Worm (Caenorhabditis elegans) whole organism, L4 larva: ENCODE measurements around the gene K07H8.5.

Source experiments
- D1046.2 ChIP-seq: fragments of 200-800 bp; sonication (Bioruptor generic); IDR thresholded peaks from 2 replicates; pipeline ENCODE4 v1.3.6; 2022; ENCODE audit warnings: missing genetic modification characterization, missing compliant biosample characterization
- F10B5.3 ChIP-seq: sonication (generic microtip); optimal IDR thresholded peaks from 2 replicates; lab custom pipeline; 2016; ENCODE audit warnings: mild to moderate bottlenecking, missing genetic modification characterization, missing compliant biosample characterization
- F37D6.2 ChIP-seq: sonication (generic microtip); optimal IDR thresholded peaks from 2 replicates; lab custom pipeline; 2016; ENCODE audit warnings: mild to moderate bottlenecking, missing genetic modification characterization, missing compliant biosample characterization
- R02D3.7 ChIP-seq: fragments of 150-350 bp; sonication (generic microtip); optimal IDR thresholded peaks from 3 replicates; lab custom pipeline; 2014; ENCODE audit warnings: missing biosample characterization, missing genetic modification characterization
- T20F7.1 ChIP-seq: fragments of 200-800 bp; sonication (Bioruptor generic); optimal IDR thresholded peaks from 2 replicates; lab custom pipeline; 2018; ENCODE audit warnings: mild to moderate bottlenecking, missing genetic modification characterization, missing compliant biosample characterization
- Y48G9A.11 ChIP-seq: fragments of 200-800 bp; sonication (Bioruptor generic); IDR thresholded peaks from 2 replicates; pipeline ENCODE4 v1.3.6; 2022; ENCODE audit warnings: missing genetic modification reagents, missing genetic modification characterization, missing compliant biosample characterization
- Y5F2A.4 ChIP-seq: fragments of 200-800 bp; sonication (Bioruptor generic); optimal IDR thresholded peaks from 2 replicates; lab custom pipeline; 2018; ENCODE audit warnings: mild to moderate bottlenecking, missing genetic modification characterization, missing compliant biosample characterization
- aly-2 ChIP-seq: sonication (generic microtip); optimal IDR thresholded peaks from 2 replicates; lab custom pipeline; 2018; ENCODE audit warnings: missing biosample characterization, missing genetic modification characterization
- arid-1 ChIP-seq: fragments of 200-800 bp; sonication (Bioruptor generic); conservative IDR thresholded peaks from 2 replicates; pipeline ENCODE4 v1.3.6; 2022; ENCODE audit warnings: missing genetic modification reagents, missing genetic modification characterization, missing compliant biosample characterization
- ceh-20 ChIP-seq: fragments of 200-800 bp; sonication (Bioruptor generic); IDR thresholded peaks from 2 replicates; pipeline ENCODE4 v1.3.6; 2022; ENCODE audit warnings: missing genetic modification reagents, missing genetic modification characterization, missing compliant biosample characterization
- ceh-28 ChIP-seq: fragments of 150-350 bp; optimal IDR thresholded peaks from 2 replicates; lab custom pipeline; 2014; ENCODE audit warnings: missing biosample characterization, missing genetic modification reagents, missing genetic modification characterization
- ceh-32 ChIP-seq: sonication (generic microtip); optimal IDR thresholded peaks from 2 replicates; lab custom pipeline; 2016; ENCODE audit warnings: mild to moderate bottlenecking, missing genetic modification characterization, missing compliant biosample characterization; ENCODE audit not compliant: poor library complexity
- ceh-44 ChIP-seq: fragments of 200-800 bp; sonication (Bioruptor generic); IDR thresholded peaks from 2 replicates; pipeline ENCODE4 v1.3.6; 2022; ENCODE audit warnings: missing genetic modification reagents, missing genetic modification characterization, missing compliant biosample characterization
- ces-1 ChIP-seq: fragments of 150-350 bp; sonication (generic microtip); optimal IDR thresholded peaks from 4 replicates; lab custom pipeline; 2014; ENCODE audit warnings: missing biosample characterization, missing genetic modification reagents, missing genetic modification characterization
- cey-2 ChIP-seq: sonication (generic microtip); optimal IDR thresholded peaks from 3 replicates; lab custom pipeline; 2017; ENCODE audit warnings: missing genetic modification characterization, mild to moderate bottlenecking, missing compliant biosample characterization, antibody characterized with exemption, borderline replicate concordance; ENCODE audit not compliant: insufficient read depth
- daf-12 ChIP-seq: fragments of 150-350 bp; optimal IDR thresholded peaks from 2 replicates; lab custom pipeline; 2014; ENCODE audit warnings: missing biosample characterization, missing genetic modification reagents, missing genetic modification characterization
- daf-19 ChIP-seq: fragments of 200-800 bp; sonication (Bioruptor generic); conservative IDR thresholded peaks from 2 replicates; pipeline ENCODE4 v1.3.6; 2022; ENCODE audit warnings: missing genetic modification characterization, missing compliant biosample characterization
- dmd-8 ChIP-seq: fragments of 200-800 bp; sonication (Bioruptor generic); IDR thresholded peaks from 2 replicates; pipeline ENCODE4 v1.3.6; 2022; ENCODE audit warnings: missing genetic modification characterization, missing compliant biosample characterization
- duxl-1 ChIP-seq: sonication (generic microtip); optimal IDR thresholded peaks from 2 replicates; lab custom pipeline; 2016; ENCODE audit warnings: mild to moderate bottlenecking, missing genetic modification characterization, moderate library complexity, missing compliant biosample characterization; ENCODE audit not compliant: poor library complexity
- egl-27 ChIP-seq: sonication (generic microtip); optimal IDR thresholded peaks from 3 replicates; lab custom pipeline; 2017; ENCODE audit warnings: missing biosample characterization, missing genetic modification reagents, missing genetic modification characterization
- fkh-10 ChIP-seq: fragments of 150-350 bp; optimal IDR thresholded peaks from 2 replicates; lab custom pipeline; 2014; ENCODE audit warnings: missing biosample characterization, missing genetic modification reagents, missing genetic modification characterization
- fos-1 ChIP-seq: fragments of 150-350 bp; optimal IDR thresholded peaks from 2 replicates; lab custom pipeline; 2014; ENCODE audit warnings: missing biosample characterization, missing genetic modification characterization
- hif-1 ChIP-seq, 2 experiments: sonication (generic microtip); optimal IDR thresholded peaks; 2 replicates each; lab custom pipeline; 2016 to 2017; ENCODE audit warnings: missing compliant biosample characterization in 2 of 2, missing genetic modification characterization in 2 of 2, missing genetic modification reagents in 2 of 2, missing genotype in 2 of 2, mild to moderate bottlenecking in 1 of 2
- hlh-11 ChIP-seq: fragments of 200-800 bp; sonication (Bioruptor generic); optimal IDR thresholded peaks from 2 replicates; lab custom pipeline; 2018; ENCODE audit warnings: mild to moderate bottlenecking, missing genetic modification characterization, missing compliant biosample characterization
- hlh-30 ChIP-seq: sonication (generic microtip); optimal IDR thresholded peaks from 2 replicates; lab custom pipeline; 2017; ENCODE audit warnings: antibody characterized with exemption, mild to moderate bottlenecking, missing genetic modification characterization, missing compliant biosample characterization; ENCODE audit not compliant: insufficient read depth
- hmg-1.1 ChIP-seq: fragments of 200-800 bp; sonication (Bioruptor generic); IDR thresholded peaks from 2 replicates; pipeline ENCODE4 v1.3.6; 2022; ENCODE audit warnings: missing genetic modification reagents, missing genetic modification characterization, missing compliant biosample characterization
- lim-7 ChIP-seq: fragments of 200-800 bp; sonication (Bioruptor generic); IDR thresholded peaks from 2 replicates; pipeline ENCODE4 v1.3.6; 2022; ENCODE audit warnings: missing genetic modification characterization, missing compliant biosample characterization
- lin-13 ChIP-seq: fragments of 150-350 bp; optimal IDR thresholded peaks from 2 replicates; lab custom pipeline; 2014; ENCODE audit warnings: missing biosample characterization, missing genetic modification reagents, missing genetic modification characterization
- lin-29 ChIP-seq: fragments of 200-800 bp; sonication (Bioruptor generic); IDR thresholded peaks from 2 replicates; pipeline ENCODE4 v1.3.6; 2022; ENCODE audit warnings: missing genetic modification reagents, missing genetic modification characterization, missing compliant biosample characterization
- lin-38 ChIP-seq: fragments of 200-800 bp; sonication (Bioruptor generic); IDR thresholded peaks from 2 replicates; pipeline ENCODE4 v1.3.6; 2022; ENCODE audit warnings: missing genetic modification reagents, missing genetic modification characterization, missing compliant biosample characterization
- lir-3 ChIP-seq: sonication (generic microtip); optimal IDR thresholded peaks from 2 replicates; lab custom pipeline; 2016; ENCODE audit warnings: mild to moderate bottlenecking, missing genetic modification characterization, missing compliant biosample characterization
- madf-9 ChIP-seq: fragments of 200-800 bp; sonication (Bioruptor generic); conservative IDR thresholded peaks from 2 replicates; pipeline ENCODE4 v1.3.6; 2022; ENCODE audit warnings: missing genetic modification reagents, missing genetic modification characterization, missing compliant biosample characterization
- mep-1 ChIP-seq: fragments of 150-350 bp; sonication (generic microtip); optimal IDR thresholded peaks from 3 replicates; lab custom pipeline; 2014; ENCODE audit warnings: missing biosample characterization, missing genetic modification characterization
- nhr-10 ChIP-seq: fragments of 150-350 bp; optimal IDR thresholded peaks from 2 replicates; lab custom pipeline; 2014; ENCODE audit warnings: missing biosample characterization, missing genetic modification characterization
- nhr-102 ChIP-seq: sonication (generic microtip); optimal IDR thresholded peaks from 2 replicates; lab custom pipeline; 2016; ENCODE audit warnings: mild to moderate bottlenecking, missing genetic modification characterization, moderate library complexity, missing compliant biosample characterization
- nhr-25 ChIP-seq: sonication (generic microtip); optimal IDR thresholded peaks from 2 replicates; lab custom pipeline; 2017; ENCODE audit warnings: missing genetic modification characterization, mild to moderate bottlenecking, missing compliant biosample characterization, antibody characterized with exemption, moderate library complexity, borderline replicate concordance; ENCODE audit not compliant: insufficient read depth
- nhr-42 ChIP-seq: fragments of 200-800 bp; sonication (Bioruptor generic); IDR thresholded peaks from 2 replicates; pipeline ENCODE4 v1.3.6; 2022; ENCODE audit warnings: missing genetic modification characterization, missing compliant biosample characterization
- nhr-48 ChIP-seq: sonication (generic microtip); optimal IDR thresholded peaks from 2 replicates; lab custom pipeline; 2016; ENCODE audit warnings: mild to moderate bottlenecking, missing genetic modification characterization, missing compliant biosample characterization
- nhr-77 ChIP-seq: fragments of 150-350 bp; optimal IDR thresholded peaks from 2 replicates; lab custom pipeline; 2014; ENCODE audit warnings: missing biosample characterization, missing genetic modification characterization
- php-3 ChIP-seq: fragments of 200-800 bp; sonication (Bioruptor generic); IDR thresholded peaks from 2 replicates; pipeline ENCODE4 v1.3.6; 2022; ENCODE audit warnings: missing genetic modification reagents, missing genetic modification characterization, missing compliant biosample characterization
- pqm-1 ChIP-seq: sonication (generic microtip); optimal IDR thresholded peaks from 2 replicates; lab custom pipeline; 2017; ENCODE audit warnings: missing biosample characterization, missing genetic modification characterization
- rbr-2 ChIP-seq: sonication (generic microtip); optimal IDR thresholded peaks from 2 replicates; lab custom pipeline; 2016; ENCODE audit warnings: missing genotype, missing genetic modification characterization, missing compliant biosample characterization
- saeg-2 ChIP-seq: fragments of 200-800 bp; sonication (Bioruptor generic); IDR thresholded peaks from 2 replicates; pipeline ENCODE4 v1.3.6; 2022; ENCODE audit warnings: missing genetic modification reagents, missing genetic modification characterization, missing compliant biosample characterization
- sdz-12 ChIP-seq: fragments of 200-800 bp; sonication (Bioruptor generic); optimal IDR thresholded peaks from 2 replicates; lab custom pipeline; 2018; ENCODE audit warnings: mild to moderate bottlenecking, missing genetic modification characterization, missing compliant biosample characterization
- skn-1 ChIP-seq: fragments of 150-350 bp; optimal IDR thresholded peaks from 2 replicates; lab custom pipeline; 2014; ENCODE audit warnings: missing biosample characterization, missing genetic modification characterization
- snpc-1.2 ChIP-seq: fragments of 200-800 bp; sonication (Bioruptor generic); IDR thresholded peaks from 2 replicates; pipeline ENCODE4 v1.3.6; 2022; ENCODE audit warnings: missing genetic modification reagents, missing genetic modification characterization, missing compliant biosample characterization
- snpc-4 ChIP-seq: fragments of 150-350 bp; optimal IDR thresholded peaks from 2 replicates; lab custom pipeline; 2014; ENCODE audit warnings: missing biosample characterization, missing genetic modification characterization
- spr-3 ChIP-seq: fragments of 200-800 bp; sonication (Bioruptor generic); optimal IDR thresholded peaks from 2 replicates; lab custom pipeline; 2018; ENCODE audit warnings: mild to moderate bottlenecking, missing genetic modification characterization, missing compliant biosample characterization
- unc-62 ChIP-seq, 3 experiments: fragments of 150-350 bp in 1 of 3; sonication (generic microtip); optimal IDR thresholded peaks in 2 of 3; peaks in 1 of 3; 1 replicate in 1 of 3; 2 replicates in 2 of 3; lab custom pipeline; 2014 to 2017; ENCODE audit warnings: missing biosample characterization in 3 of 3, missing genetic modification characterization in 3 of 3, missing genetic modification reagents in 3 of 3, missing genotype in 1 of 3
- zfp-3 ChIP-seq: fragments of 200-800 bp; sonication (Bioruptor generic); conservative IDR thresholded peaks from 2 replicates; pipeline ENCODE4 v1.3.6; 2022; ENCODE audit warnings: missing genetic modification reagents, missing genetic modification characterization, missing compliant biosample characterization
- zip-2 ChIP-seq: fragments of 150-350 bp; optimal IDR thresholded peaks from 2 replicates; lab custom pipeline; 2014; ENCODE audit warnings: missing biosample characterization, missing genetic modification characterization

Gene K07H8.5

DNA sequence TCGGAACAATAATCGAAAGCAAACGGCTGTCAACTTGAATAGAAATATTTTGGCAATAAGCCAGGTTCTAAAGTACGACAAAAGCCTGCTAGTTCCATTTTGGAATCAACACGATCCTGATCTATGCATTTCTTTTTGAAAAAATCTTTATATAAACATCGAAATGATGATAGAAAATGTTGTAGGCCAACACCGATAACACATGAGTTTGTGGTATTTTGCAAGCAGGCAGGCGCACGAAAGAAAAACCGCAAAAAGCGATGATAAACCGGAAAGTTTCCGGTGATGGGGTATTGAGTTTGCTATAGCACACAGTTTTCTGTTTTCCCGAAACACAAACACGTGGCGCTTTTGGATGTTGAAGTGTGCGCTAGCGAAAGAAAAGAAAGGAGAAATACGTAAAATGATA, 34.0 kb upstream of the K07H8.5 start (continued):
- TF ChIP-seq nhr-102 (tag; lab: Kevin White, UChicago): no peak
- TF ChIP-seq nhr-48 (tag; lab: Kevin White, UChicago): no peak
- no peak for TF ChIP-seq R02D3.7 (tag; lab: Kevin White, UChicago)
- no peak for TF ChIP-seq skn-1
- no peak for TF ChIP-seq T20F7.1
- TF ChIP-seq nhr-10: peak; percentile 19
- TF ChIP-seq spr-3 (GFP tag; lab: Kevin White, UChicago): no peak
- TF ChIP-seq php-3 (GFP tag; lab: Robert Waterston, UW): no peak
- no peak for TF ChIP-seq rbr-2
- no peak for TF ChIP-seq ceh-20 (GFP tag; lab: Robert Waterston, UW)
- TF ChIP-seq snpc-1.2 (GFP tag; lab: Robert Waterston, UW): no peak
- no peak for TF ChIP-seq egl-27 (tag; lab: Kevin White, UChicago)
- TF ChIP-seq F37D6.2: no peak
- peak; percentile 50 for TF ChIP-seq nhr-77 (tag; lab: Kevin White, UChicago)
- TF ChIP-seq F10B5.3: no peak
- TF ChIP-seq daf-12 (tag; lab: Kevin White, UChicago): no peak
- no peak for TF ChIP-seq arid-1
- TF ChIP-seq D1046.2: no peak
- TF ChIP-seq saeg-2 (GFP tag; lab: Robert Waterston, UW): no peak
- no peak for TF ChIP-seq hif-1 (tag; optimal IDR thresholded peaks at IDR 0.05; lab: Kevin White, UChicago)
- no peak for TF ChIP-seq nhr-25 (tag; lab: Kevin White, UChicago)
- no peak for TF ChIP-seq lin-29 (GFP tag; lab: Robert Waterston, UW)
- TF ChIP-seq unc-62 (GFP tag; optimal IDR thresholded peaks at IDR 0.05 in 1 of 2; lab: Kevin White, UChicago): no peak
- TF ChIP-seq unc-62 (tag; optimal IDR thresholded peaks at IDR 0.05; lab: Kevin White, UChicago): no peak
- no peak for TF ChIP-seq zip-2 (tag; lab: Kevin White, UChicago)
- no peak for TF ChIP-seq madf-9 (GFP tag; lab: Robert Waterston, UW)
- no peak for TF ChIP-seq snpc-4
- TF ChIP-seq mep-1 (tag; lab: Kevin White, UChicago): no peak
- TF ChIP-seq daf-19 (GFP tag; lab: Robert Waterston, UW): no peak
- TF ChIP-seq hlh-11: peak; percentile 43
- no peak for TF ChIP-seq sdz-12 (GFP tag; lab: Kevin White, UChicago)
- no peak for TF ChIP-seq lim-7 (GFP tag; lab: Robert Waterston, UW)
- no peak for TF ChIP-seq ces-1 (GFP tag; lab: Kevin White, UChicago)
- no peak for TF ChIP-seq dmd-8
- no peak for TF ChIP-seq nhr-42 (GFP tag; lab: Robert Waterston, UW)
- no peak for TF ChIP-seq Y5F2A.4 (GFP tag; lab: Kevin White, UChicago)
- no peak for TF ChIP-seq lin-13 (GFP tag; lab: Kevin White, UChicago)
- TF ChIP-seq fkh-10 (GFP tag; lab: Kevin White, UChicago): no peak
- no peak for TF ChIP-seq lin-38 (GFP tag; lab: Robert Waterston, UW)
- no peak for TF ChIP-seq aly-2 (tag; lab: Kevin White, UChicago)
- TF ChIP-seq lir-3 (tag; lab: Kevin White, UChicago): no peak
- no peak for TF ChIP-seq ceh-44 (GFP tag; lab: Robert Waterston, UW)
- TF ChIP-seq ceh-32 (tag; lab: Kevin White, UChicago): no peak
- TF ChIP-seq zfp-3 (GFP tag; lab: Robert Waterston, UW): no peak
- no peak for TF ChIP-seq duxl-1
- TF ChIP-seq cey-2 (tag; lab: Kevin White, UChicago): no peak
- TF ChIP-seq ceh-28 (tag; lab: Kevin White, UChicago): no peak
- peak; percentile 67 for TF ChIP-seq hlh-30
- TF ChIP-seq hmg-1.1 (GFP tag; lab: Robert Waterston, UW): no peak
- no peak for TF ChIP-seq fos-1 (tag; lab: Kevin White, UChicago)
- no peak for TF ChIP-seq Y48G9A.11 (GFP tag; lab: Robert Waterston, UW)
- TF ChIP-seq pqm-1 (tag; lab: Kevin White, UChicago): peak; percentile 60
